Worm (Caenorhabditis elegans): ENCODE measurements around the gene pro-3.

ce11 chrV:19068888-19069287, 49.3 kb downstream of the pro-3 start:
- no peak for TF ChIP-seq zip-4 (GFP tag; optimal IDR thresholded peaks at IDR 0.05)
- no peak for TF ChIP-seq nhr-11 (tag; optimal IDR thresholded peaks at IDR 0.05)
- no peak for TF ChIP-seq nhr-77 (tag; optimal IDR thresholded peaks at IDR 0.05)
- no peak for TF ChIP-seq sox-4 (tag; optimal IDR thresholded peaks at IDR 0.05)
- no peak for TF ChIP-seq lin-39 (tag; optimal IDR thresholded peaks at IDR 0.05)
- TF ChIP-seq nhr-28 (tag; optimal IDR thresholded peaks at IDR 0.05): no peak
- no peak for TF ChIP-seq jun-1 (tag; optimal IDR thresholded peaks at IDR 0.05)
- no peak for TF ChIP-seq blmp-1 (tag; optimal IDR thresholded peaks at IDR 0.05)
- TF ChIP-seq mdl-1 (tag; optimal IDR thresholded peaks at IDR 0.05): no peak
- no peak for TF ChIP-seq pax-3 (tag; optimal IDR thresholded peaks at IDR 0.05)
- TF ChIP-seq dpl-1 (GFP tag; optimal IDR thresholded peaks at IDR 0.05): no peak
